Fruit fly (Drosophila melanogaster) whole organism, embryonic: ENCODE data around the gene CG7879.

ENCODE experiments used
- Atf6 ChIP-seq: fragments of 200-800 bp; sonication (Bioruptor generic); IDR thresholded peaks from 2 replicates; pipeline ENCODE4 v1.3.6; 2022; ENCODE audit warnings: missing biosample characterization, missing genetic modification characterization
- B-H2 ChIP-seq: fragments of 200-800 bp; sonication (Bioruptor generic); optimal IDR thresholded peaks from 2 replicates; lab custom pipeline; 2018; ENCODE audit warnings: missing biosample characterization, mild to moderate bottlenecking, missing genetic modification characterization
- CG10431 ChIP-seq: fragments of 200-800 bp; sonication (Bioruptor generic); optimal IDR thresholded peaks from 3 replicates; lab custom pipeline; 2018; ENCODE audit warnings: missing biosample characterization, mild to moderate bottlenecking, missing genetic modification characterization
- CG11398 ChIP-seq: fragments of 200-800 bp; sonication (Bioruptor generic); optimal IDR thresholded peaks from 2 replicates; lab custom pipeline; 2016; ENCODE audit warnings: missing biosample characterization, missing genetic modification characterization
- CG1233 ChIP-seq: fragments of 200-800 bp; sonication (Bioruptor generic); optimal IDR thresholded peaks from 4 replicates; lab custom pipeline; 2018; ENCODE audit warnings: missing biosample characterization, mild to moderate bottlenecking, missing genetic modification characterization
- CG13775 ChIP-seq: fragments of 200-800 bp; sonication (Bioruptor generic); optimal IDR thresholded peaks from 3 replicates; lab custom pipeline; 2017; ENCODE audit warnings: missing biosample characterization, mild to moderate bottlenecking, missing genetic modification characterization
- CG15269 ChIP-seq: fragments of 200-800 bp; sonication (Bioruptor generic); optimal IDR thresholded peaks from 2 replicates; lab custom pipeline; 2018; ENCODE audit warnings: missing biosample characterization, mild to moderate bottlenecking, missing genetic modification characterization, moderate library complexity
- CG1529 ChIP-seq: fragments of 200-800 bp; sonication (Bioruptor generic); optimal IDR thresholded peaks from 3 replicates; lab custom pipeline; 2018; ENCODE audit warnings: missing biosample characterization, missing genetic modification characterization
- CG15479 ChIP-seq: fragments of 200-800 bp; sonication (Bioruptor generic); optimal IDR thresholded peaks from 3 replicates; lab custom pipeline; 2019; ENCODE audit warnings: missing biosample characterization, mild to moderate bottlenecking, missing genetic modification characterization, moderate library complexity
- CG17829 ChIP-seq: fragments of 200-800 bp; optimal IDR thresholded peaks from 2 replicates; lab custom pipeline; 2019; ENCODE audit warnings: missing biosample characterization, mild to moderate bottlenecking, missing genetic modification characterization, moderate library complexity
- CG17912 ChIP-seq: fragments of 200-800 bp; sonication (Bioruptor generic); optimal IDR thresholded peaks from 2 replicates; lab custom pipeline; 2018; ENCODE audit warnings: missing biosample characterization, mild to moderate bottlenecking, missing genetic modification characterization
- CG18599 ChIP-seq: fragments of 200-800 bp; sonication (Bioruptor generic); optimal IDR thresholded peaks from 3 replicates; lab custom pipeline; 2017; ENCODE audit warnings: missing biosample characterization, missing genetic modification characterization, mild to moderate bottlenecking, moderate library complexity, missing genetic modification reagents
- CG2120 ChIP-seq: fragments of 200-800 bp; sonication (Bioruptor generic); optimal IDR thresholded peaks from 3 replicates; lab custom pipeline; 2016; ENCODE audit warnings: missing biosample characterization, missing genetic modification characterization
- CG2712 ChIP-seq: fragments of 200-800 bp; optimal IDR thresholded peaks from 3 replicates; lab custom pipeline; 2019; ENCODE audit warnings: missing biosample characterization, mild to moderate bottlenecking, missing genetic modification characterization, moderate library complexity
- CG3281 ChIP-seq: fragments of 200-800 bp; sonication (Bioruptor generic); optimal IDR thresholded peaks from 3 replicates; lab custom pipeline; 2017; ENCODE audit warnings: missing biosample characterization, mild to moderate bottlenecking, missing genetic modification characterization
- CG3726 ChIP-seq: fragments of 200-800 bp; sonication (Bioruptor generic); IDR thresholded peaks from 3 replicates; pipeline ENCODE4, ENCODE4 v1.3.6; 2022; ENCODE audit warnings: missing biosample characterization, missing genetic modification characterization
- CG5245 ChIP-seq: fragments of 200-800 bp; sonication (Bioruptor generic); optimal IDR thresholded peaks from 3 replicates; lab custom pipeline; 2016; ENCODE audit warnings: missing biosample characterization, missing genetic modification characterization
- CG5953 ChIP-seq: fragments of 200-800 bp; sonication (Bioruptor generic); IDR thresholded peaks from 2 replicates; pipeline ENCODE4 v1.3.6; 2022; ENCODE audit warnings: missing biosample characterization, missing genetic modification characterization
- CG6813 ChIP-seq: fragments of 200-800 bp; sonication (Bioruptor generic); optimal IDR thresholded peaks from 2 replicates; lab custom pipeline; 2017; ENCODE audit warnings: missing biosample characterization, missing genetic modification characterization, mild to moderate bottlenecking, moderate library complexity, missing genetic modification reagents
- CG6854 ChIP-seq: fragments of 200-800 bp; sonication (Bioruptor generic); optimal IDR thresholded peaks from 3 replicates; lab custom pipeline; 2017; ENCODE audit warnings: missing biosample characterization, mild to moderate bottlenecking, missing genetic modification characterization
- CG8478 ChIP-seq: fragments of >200 bp; optimal IDR thresholded peaks from 2 replicates; lab custom pipeline; 2018
- CG8944 ChIP-seq: fragments of 200-800 bp; sonication (Bioruptor generic); optimal IDR thresholded peaks from 3 replicates; lab custom pipeline; 2016; ENCODE audit warnings: missing biosample characterization, missing genetic modification characterization
- CTCF ChIP-seq: fragments of 200-800 bp; sonication (Bioruptor generic); optimal IDR thresholded peaks from 2 replicates; lab custom pipeline; 2017; ENCODE audit warnings: missing biosample characterization, mild to moderate bottlenecking, missing genetic modification characterization, moderate library complexity
- Dad ChIP-seq: fragments of 200-800 bp; sonication (Bioruptor generic); optimal IDR thresholded peaks from 3 replicates; lab custom pipeline; 2016; ENCODE audit warnings: missing biosample characterization, missing genetic modification characterization
- Dll ChIP-seq: fragments of 200-800 bp; sonication (Bioruptor generic); IDR thresholded peaks from 4 replicates; pipeline ENCODE4 v1.3.6; 2022; ENCODE audit warnings: missing biosample characterization, missing genetic modification characterization; ENCODE audit not compliant: partially characterized antibody
- Doc3 ChIP-seq: fragments of 200-800 bp; sonication (Bioruptor generic); IDR thresholded peaks from 3 replicates; pipeline ENCODE4 v1.3.6; 2022; ENCODE audit warnings: missing biosample characterization, missing genetic modification characterization; ENCODE audit not compliant: partially characterized antibody
- Fer3 ChIP-seq: fragments of 200-800 bp; sonication (Bioruptor generic); optimal IDR thresholded peaks from 2 replicates; lab custom pipeline; 2018; ENCODE audit warnings: missing biosample characterization, mild to moderate bottlenecking, missing genetic modification characterization, moderate library complexity
- H15 ChIP-seq: fragments of 200-800 bp; sonication (Bioruptor generic); IDR thresholded peaks from 3 replicates; pipeline ENCODE4 v1.3.6; 2022; ENCODE audit warnings: missing biosample characterization, missing genetic modification characterization
- Hand ChIP-seq: fragments of 200-800 bp; sonication (Bioruptor generic); optimal IDR thresholded peaks from 2 replicates; lab custom pipeline; 2017; ENCODE audit warnings: mild to moderate bottlenecking, missing biosample characterization, missing genetic modification reagents, missing genetic modification characterization
- Hr39 ChIP-seq: fragments of >200 bp; optimal IDR thresholded peaks from 2 replicates; lab custom pipeline; 2017
- MESR4 ChIP-seq: fragments of 200-800 bp; sonication (Bioruptor generic); optimal IDR thresholded peaks from 2 replicates; lab custom pipeline; 2018; ENCODE audit warnings: missing biosample characterization, mild to moderate bottlenecking, missing genetic modification characterization, moderate library complexity
- Mrtf ChIP-seq: fragments of 200-800 bp; sonication (Bioruptor generic); IDR thresholded peaks from 3 replicates; pipeline ENCODE4 v1.3.6; 2022; ENCODE audit warnings: missing biosample characterization, missing genetic modification characterization
- NC2α ChIP-seq: fragments of 200-800 bp; sonication (Bioruptor generic); optimal IDR thresholded peaks from 2 replicates; lab custom pipeline; 2016; ENCODE audit warnings: missing biosample characterization, missing genetic modification characterization
- Poxn ChIP-seq: fragments of 200-800 bp; sonication (Bioruptor generic); IDR thresholded peaks from 2 replicates; pipeline ENCODE4 v1.3.6; 2022; ENCODE audit warnings: missing biosample characterization, missing genetic modification characterization
- Rx ChIP-seq: fragments of 200-800 bp; sonication (Bioruptor generic); IDR thresholded peaks from 2 replicates; pipeline ENCODE4 v1.3.6; 2022; ENCODE audit warnings: missing biosample characterization, missing genetic modification characterization
- Trl ChIP-seq, 3 experiments: fragments of >200 bp in 2 of 3; fragments of 200-800 bp in 1 of 3; sonication (Bioruptor generic) in 1 of 3; optimal IDR thresholded peaks; 2 replicates in 1 of 3; 3 replicates in 2 of 3; lab custom pipeline; 2016 to 2017; ENCODE audit warnings: missing biosample characterization in 1 of 3, missing genetic modification characterization in 1 of 3
- Vsx1 ChIP-seq: fragments of 200-800 bp; sonication (Bioruptor generic); optimal IDR thresholded peaks from 2 replicates; lab custom pipeline; 2017; ENCODE audit warnings: missing biosample characterization, mild to moderate bottlenecking, missing genetic modification characterization, missing genetic modification reagents
- amos ChIP-seq: fragments of 200-800 bp; sonication (Bioruptor generic); IDR thresholded peaks from 2 replicates; pipeline ENCODE4 v1.3.6; 2022; ENCODE audit warnings: missing biosample characterization, missing genetic modification characterization; ENCODE audit not compliant: partially characterized antibody
- ap ChIP-seq: fragments of 200-800 bp; sonication (Bioruptor generic); IDR thresholded peaks from 2 replicates; pipeline ENCODE4 v1.3.6; 2022; ENCODE audit warnings: missing biosample characterization, missing genetic modification characterization
- bcd ChIP-seq: fragments of 200-800 bp; sonication (Bioruptor generic); optimal IDR thresholded peaks from 2 replicates; lab custom pipeline; 2017; ENCODE audit warnings: missing biosample characterization, mild to moderate bottlenecking, missing genetic modification characterization
- chinmo ChIP-seq: fragments of 200-800 bp; sonication (Bioruptor generic); IDR thresholded peaks from 4 replicates; pipeline ENCODE4 v1.3.6; 2022; ENCODE audit warnings: missing biosample characterization, missing genetic modification characterization; ENCODE audit not compliant: partially characterized antibody
- ci ChIP-seq: fragments of 200-800 bp; sonication (Bioruptor generic); IDR thresholded peaks from 3 replicates; pipeline ENCODE4 v1.3.6; 2022; ENCODE audit warnings: missing biosample characterization, missing genetic modification characterization
- croc ChIP-seq: fragments of 200-800 bp; sonication (Bioruptor generic); conservative IDR thresholded peaks from 3 replicates; pipeline ENCODE4 v1.3.6; 2022; ENCODE audit warnings: missing biosample characterization, missing genetic modification characterization
- en ChIP-seq: fragments of 200-800 bp; sonication (Bioruptor generic); optimal IDR thresholded peaks from 2 replicates; lab custom pipeline; 2016; ENCODE audit warnings: missing biosample characterization, missing genetic modification characterization
- fu2 ChIP-seq: fragments of 200-800 bp; sonication (Bioruptor generic); optimal IDR thresholded peaks from 2 replicates; lab custom pipeline; 2016; ENCODE audit warnings: missing biosample characterization, missing genetic modification characterization
- hth ChIP-seq: fragments of >200 bp; optimal IDR thresholded peaks from 2 replicates; lab custom pipeline; 2017; ENCODE audit warnings: inconsistent platforms
- lola ChIP-seq, 3 experiments: fragments of >200 bp in 2 of 3; fragments of 200-800 bp in 1 of 3; sonication (Bioruptor generic) in 1 of 3; optimal IDR thresholded peaks; 2 replicates each; lab custom pipeline; 2017 to 2019; ENCODE audit warnings: missing biosample characterization in 3 of 3, missing genetic modification characterization in 3 of 3, mild to moderate bottlenecking in 1 of 3, moderate library complexity in 1 of 3
- otp ChIP-seq: fragments of 200-800 bp; sonication (Bioruptor generic); IDR thresholded peaks from 3 replicates; pipeline ENCODE4, ENCODE4 v1.3.6; 2022; ENCODE audit warnings: missing biosample characterization, missing genetic modification characterization
- ro ChIP-seq: fragments of 200-800 bp; sonication (Bioruptor generic); IDR thresholded peaks from 2 replicates; pipeline ENCODE4 v1.3.6; 2022; ENCODE audit warnings: missing biosample characterization, missing genetic modification characterization
- stwl ChIP-seq: fragments of 200-800 bp; sonication (Bioruptor generic); optimal IDR thresholded peaks from 3 replicates; lab custom pipeline; 2018; ENCODE audit warnings: missing biosample characterization, mild to moderate bottlenecking, missing genetic modification characterization, moderate library complexity
- wek ChIP-seq: fragments of 200-800 bp; sonication (Bioruptor generic); optimal IDR thresholded peaks from 3 replicates; lab custom pipeline; 2018; ENCODE audit warnings: missing biosample characterization, mild to moderate bottlenecking, missing genetic modification characterization, moderate library complexity

The CG7879 gene

dm6 chr3L:1584003-1584402, 15.6 kb upstream of the CG7879 start (continued):
- TF ChIP-seq CG5953 (no peak), Vsx1 (GFP tag; lab: Kevin White, UChicago) (no peak), bcd (GFP tag; lab: Kevin White, UChicago) (peak; percentile 58), CG10431 (GFP tag; lab: Kevin White, UChicago) (no peak), ci (peak; percentile 85), CG8944 (peak; percentile 53), chinmo (GFP tag; lab: Robert Waterston, UW) (no peak), CG2712 (peak; percentile 80), Dad (GFP tag; lab: Kevin White, UChicago) (no peak), CG18599 (GFP tag; lab: Kevin White, UChicago) (no peak), CG13775 (peak; percentile 38), stwl (tag; lab: Kevin White, UChicago) (no peak), CG15269 (tag; lab: Kevin White, UChicago) (peak; percentile 63), CG17829 (tag; lab: Kevin White, UChicago) (peak; percentile 79), Mrtf (0 out of 3 replicates have a peak, but pooled peaks have one; percentile 56), Dll (GFP tag; lab: Robert Waterston, UW) (no peak), wek (GFP tag; lab: Kevin White, UChicago) (no peak), MESR4 (GFP tag; lab: Kevin White, UChicago) (no peak), lola (GFP tag; optimal IDR thresholded peaks at IDR 0.05; lab: Kevin White, UChicago) (peak in 1 of 3 experiments; percentile 59), CG11398 (peak; percentile 38), croc (GFP tag; lab: Robert Waterston, UW) (peak; percentile 55; the same call in 2 of the 3 replicates), Fer3 (tag; lab: Kevin White, UChicago) (peak; percentile 26), fu2 (GFP tag; lab: Kevin White, UChicago) (peak; percentile 25), CG3726 (GFP tag; lab: Robert Waterston, UW) (peak; percentile 55; the same call in 1 of the 3 replicates), CG6854 (GFP tag; lab: Kevin White, UChicago) (no peak), CG17912 (no peak), Atf6 (peak; percentile 36; the same call in 1 of the 2 replicates), CG1529 (peak; percentile 61), Trl (optimal IDR thresholded peaks at IDR 0.05; lab: Kevin White, UChicago) (no peak), Trl (GFP tag; optimal IDR thresholded peaks at IDR 0.05; lab: Kevin White, UChicago) (no peak), CG1233 (GFP tag; lab: Kevin White, UChicago) (peak; percentile 53), en (GFP tag; lab: Kevin White, UChicago) (peak; percentile 18), Hand (GFP tag; lab: Kevin White, UChicago) (no peak), Rx (peak; percentile 59), CG5245 (no peak), CG6813 (no peak), B-H2 (no peak), CG3281 (GFP tag; lab: Kevin White, UChicago) (no peak), Poxn (GFP tag; lab: Robert Waterston, UW) (no peak), ap (peak; percentile 59), H15 (GFP tag; lab: Robert Waterston, UW) (0 out of 3 replicates have a peak, but pooled peaks have one; percentile 45), Doc3 (GFP tag; lab: Robert Waterston, UW) (no peak), CG15479 (GFP tag; lab: Kevin White, UChicago) (no peak), NC2α (GFP tag; lab: Kevin White, UChicago) (peak; percentile 44), Hr39 (lab: Kevin White, UChicago) (no peak), CG8478 (lab: Kevin White, UChicago) (no peak), otp (GFP tag; lab: Robert Waterston, UW) (peak; percentile 84), amos (GFP tag; lab: Robert Waterston, UW) (no peak), CG2120 (GFP tag; lab: Kevin White, UChicago) (peak; percentile 56), CTCF (no peak), hth (lab: Kevin White, UChicago) (no peak), ro (GFP tag; lab: Robert Waterston, UW) (no peak)
